Fruit fly (Drosophila melanogaster) whole organism, pupa: Measurements from ENCODE around the gene fwd.

Experiments used
- CG15710 ChIP-seq: fragments of 200-800 bp; sonication (Bioruptor generic); optimal IDR thresholded peaks from 2 replicates; lab custom pipeline; 2018; ENCODE audit warnings: missing biosample characterization, mild to moderate bottlenecking, missing genetic modification characterization, moderate library complexity
- CG17806 ChIP-seq: fragments of 200-800 bp; sonication (Bioruptor generic); optimal IDR thresholded peaks from 2 replicates; lab custom pipeline; 2018; ENCODE audit warnings: missing biosample characterization, mild to moderate bottlenecking, missing genetic modification characterization, moderate library complexity
- CG32121 ChIP-seq: fragments of 200-800 bp; sonication (Bioruptor generic); IDR thresholded peaks from 2 replicates; pipeline ENCODE4 v1.3.6; 2022; ENCODE audit warnings: missing biosample characterization, missing genetic modification characterization
- CG8159 ChIP-seq: fragments of 200-800 bp; sonication (Bioruptor generic); optimal IDR thresholded peaks from 3 replicates; lab custom pipeline; 2018; ENCODE audit warnings: missing biosample characterization, mild to moderate bottlenecking, missing genetic modification characterization, moderate library complexity
- CG8301 ChIP-seq: fragments of 200-800 bp; sonication (Bioruptor generic); optimal IDR thresholded peaks from 2 replicates; lab custom pipeline; 2018; ENCODE audit warnings: missing biosample characterization, mild to moderate bottlenecking, missing genetic modification characterization
- CG9948 ChIP-seq: fragments of 200-800 bp; sonication (Bioruptor generic); optimal IDR thresholded peaks from 2 replicates; lab custom pipeline; 2018; ENCODE audit warnings: missing biosample characterization, mild to moderate bottlenecking, missing genetic modification characterization, moderate library complexity

DNA sequence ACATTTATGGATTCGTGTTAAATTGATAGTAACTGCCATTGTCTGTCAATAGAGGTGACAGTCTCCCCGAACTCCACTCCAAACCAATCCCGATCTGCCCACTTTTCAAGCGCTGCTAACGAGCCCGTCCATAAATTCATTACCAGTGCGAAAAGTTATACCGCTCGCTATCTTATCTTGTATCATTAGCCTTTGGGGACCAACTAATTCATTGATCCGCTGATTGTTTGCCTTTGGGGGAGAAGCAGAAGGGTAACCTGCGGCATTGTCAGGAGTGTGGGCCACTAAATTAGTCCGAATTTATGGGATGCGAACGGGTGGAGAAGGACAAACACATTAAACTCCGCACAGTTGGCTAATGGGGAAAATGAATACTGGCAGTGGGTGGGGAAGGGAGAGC is 17.5 kb upstream of the fwd start:
- TF ChIP-seq CG15710 (tag; lab: Kevin White, UChicago): no peak
- no peak for TF ChIP-seq CG9948 (tag; lab: Kevin White, UChicago)
- TF ChIP-seq CG17806 (tag; lab: Kevin White, UChicago): no peak
- no peak for TF ChIP-seq CG32121 (GFP tag; lab: Robert Waterston, UW)
- TF ChIP-seq CG8159 (tag; lab: Kevin White, UChicago): no peak
- no peak for TF ChIP-seq CG8301 (tag; lab: Kevin White, UChicago)
